ENCODE assay signal across 4 fruit fly cellular contexts in the genomic region with DNA sequence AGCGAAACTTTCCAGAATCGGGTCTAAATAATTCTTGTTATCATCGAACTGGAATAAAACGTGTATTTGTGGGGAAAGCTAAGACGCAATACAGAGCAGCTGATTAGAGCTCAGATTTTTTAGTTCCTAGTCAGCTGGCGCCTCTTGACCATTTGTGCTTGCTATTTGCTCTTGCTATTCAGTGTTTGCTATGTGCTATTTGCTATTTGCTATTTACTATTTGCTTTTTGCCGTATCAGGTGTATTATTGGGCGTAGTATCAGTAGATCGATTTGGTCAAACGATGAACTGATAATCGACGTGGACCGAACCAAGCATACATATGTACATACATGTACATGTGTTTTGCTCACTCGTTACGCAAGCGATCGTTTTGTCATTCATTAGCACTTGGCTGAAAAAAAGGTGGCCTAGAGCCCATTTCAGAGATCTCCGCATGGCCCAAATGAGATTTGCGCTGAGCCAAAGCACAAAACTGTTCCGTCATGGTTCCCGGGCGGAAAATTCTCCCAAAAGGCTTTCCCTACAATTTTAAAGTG.
TF ChIP-seq lines count a peak whose summit lies in the region.

No protein-coding gene starts in this region.

- TF ChIP-seq CTCF in whole organism, embryonic (GFP tag; optimal IDR thresholded peaks at IDR 0.05; lab: Kevin White, UChicago) = no peak

TF ChIP-seq in whole organism, adult, 20 proteins besides CTCF, POLR2A, EP300 and RAD21:
- peak; percentile 78 for TF ChIP-seq Crg-1 (GFP tag; optimal IDR thresholded peaks at IDR 0.05; lab: Kevin White, UChicago)
- peak; percentile 57 for TF ChIP-seq CG1620 (GFP tag; optimal IDR thresholded peaks at IDR 0.05; lab: Kevin White, UChicago)
- TF ChIP-seq Mnt (GFP tag; optimal IDR thresholded peaks at IDR 0.05; lab: Kevin White, UChicago) = peak; percentile 59
- TF ChIP-seq tj (GFP tag; optimal IDR thresholded peaks at IDR 0.05; lab: Kevin White, UChicago) = peak; percentile 36
- no peak for TF ChIP-seq CG5204 (GFP tag; optimal IDR thresholded peaks at IDR 0.05; lab: Kevin White, UChicago)
- peak; percentile 40 for TF ChIP-seq CG12768 (GFP tag; optimal IDR thresholded peaks at IDR 0.05; lab: Kevin White, UChicago)
- TF ChIP-seq CG11617 (GFP tag; optimal IDR thresholded peaks at IDR 0.05; lab: Kevin White, UChicago) = peak; percentile 49
- peak; percentile 35 for TF ChIP-seq CG14711 (tag; optimal IDR thresholded peaks at IDR 0.05; lab: Kevin White, UChicago)
- TF ChIP-seq ovo (GFP tag; optimal IDR thresholded peaks at IDR 0.05; lab: Kevin White, UChicago) = peak; percentile 80
- peak; percentile 34 for TF ChIP-seq CG7045 (GFP tag; optimal IDR thresholded peaks at IDR 0.05; lab: Kevin White, UChicago)
- TF ChIP-seq Hr96 (GFP tag; optimal IDR thresholded peaks at IDR 0.05; lab: Kevin White, UChicago) = no peak
- TF ChIP-seq pad (GFP tag; optimal IDR thresholded peaks at IDR 0.05; lab: Kevin White, UChicago) = no peak
- no peak for TF ChIP-seq Clk (GFP tag; optimal IDR thresholded peaks at IDR 0.05; lab: Kevin White, UChicago)
- peak; percentile 71 for TF ChIP-seq kay (GFP tag; lab: Kevin White, UChicago; ENCODE audit: borderline replicate concordance)
- no peak for TF ChIP-seq CG33017 (tag; optimal IDR thresholded peaks at IDR 0.05; lab: Kevin White, UChicago)
- TF ChIP-seq CG7101 (tag; optimal IDR thresholded peaks at IDR 0.05; lab: Kevin White, UChicago) = peak; percentile 70
- TF ChIP-seq cnc (optimal IDR thresholded peaks at IDR 0.05; lab: Kevin White, UChicago) = no peak
- no peak for TF ChIP-seq bab1 (GFP tag; optimal IDR thresholded peaks at IDR 0.05; lab: Kevin White, UChicago)
- TF ChIP-seq cic (GFP tag; optimal IDR thresholded peaks at IDR 0.05; lab: Kevin White, UChicago) = peak; percentile 78
- no peak for TF ChIP-seq toe (GFP tag; optimal IDR thresholded peaks at IDR 0.05; lab: Kevin White, UChicago)

TF ChIP-seq in whole organism, embryonic, 481 proteins besides CTCF, POLR2A, EP300 and RAD21 (continues in another document):
- TF ChIP-seq NK7.1 (GFP tag; optimal IDR thresholded peaks at IDR 0.05; lab: Kevin White, UChicago) (no peak), Neu2 (GFP tag; optimal IDR thresholded peaks at IDR 0.05; lab: Kevin White, UChicago; ENCODE audit: borderline replicate concordance) (no peak), ash1 (GFP tag; optimal IDR thresholded peaks at IDR 0.05; lab: Kevin White, UChicago) (peak; percentile 29), CG31441 (GFP tag; IDR thresholded peaks at IDR 0.05; lab: Robert Waterston, UW) (no peak), CG43689 (GFP tag; IDR thresholded peaks at IDR 0.05; lab: Robert Waterston, UW) (peak; percentile 44; the same call in 1 of the 2 replicates), Camta (GFP tag; optimal IDR thresholded peaks at IDR 0.05; lab: Kevin White, UChicago) (peak; percentile 40), dmrt99B (tag; optimal IDR thresholded peaks at IDR 0.05; lab: Kevin White, UChicago) (peak; percentile 41), tap (tag; optimal IDR thresholded peaks at IDR 0.05; lab: Kevin White, UChicago) (no peak), wdn (GFP tag; IDR thresholded peaks at IDR 0.05; lab: Robert Waterston, UW) (0 out of 2 replicates have a peak, but pooled peaks have one; percentile 36), tna (GFP tag; IDR thresholded peaks at IDR 0.05; lab: Robert Waterston, UW; ENCODE audit: partially characterized antibody) (no peak), sr (GFP tag; IDR thresholded peaks at IDR 0.05; lab: Robert Waterston, UW) (peak; percentile 72), CG2712 (tag; optimal IDR thresholded peaks at IDR 0.05; lab: Kevin White, UChicago) (no peak), CG11456 (GFP tag; IDR thresholded peaks at IDR 0.05; lab: Robert Waterston, UW) (peak; percentile 59; the same call in 1 of the 3 replicates), tll (GFP tag; optimal IDR thresholded peaks at IDR 0.05; lab: Kevin White, UChicago) (no peak), ase (GFP tag; IDR thresholded peaks at IDR 0.05; lab: Robert Waterston, UW) (no peak), vvl (GFP tag; IDR thresholded peaks at IDR 0.05; lab: Robert Waterston, UW) (peak; percentile 35), run (tag; optimal IDR thresholded peaks at IDR 0.05; lab: Kevin White, UChicago) (no peak), CG3407 (GFP tag; optimal IDR thresholded peaks at IDR 0.05; lab: Kevin White, UChicago) (peak; percentile 42), CG1792 (GFP tag; optimal IDR thresholded peaks at IDR 0.05; lab: Kevin White, UChicago) (peak; percentile 87), CG10959 (GFP tag; IDR thresholded peaks at IDR 0.05; lab: Robert Waterston, UW) (no peak), CG12659 (GFP tag; optimal IDR thresholded peaks at IDR 0.05; lab: Kevin White, UChicago) (peak; percentile 53), dimm (GFP tag; IDR thresholded peaks at IDR 0.05; lab: Robert Waterston, UW) (no peak)

TF ChIP-seq in whole organism, prepupa, 60 proteins besides CTCF, POLR2A, EP300 and RAD21:
- no peak for TF ChIP-seq CG10669 (GFP tag; optimal IDR thresholded peaks at IDR 0.05; lab: Kevin White, UChicago)
- no peak for TF ChIP-seq esn (GFP tag; optimal IDR thresholded peaks at IDR 0.05; lab: Kevin White, UChicago)
- TF ChIP-seq CG6276 (GFP tag; optimal IDR thresholded peaks at IDR 0.05; lab: Kevin White, UChicago) = peak; percentile 18
- no peak for TF ChIP-seq Smox (GFP tag; optimal IDR thresholded peaks at IDR 0.05; lab: Kevin White, UChicago)
- peak; percentile 3 for TF ChIP-seq Hr38 (GFP tag; optimal IDR thresholded peaks at IDR 0.05; lab: Kevin White, UChicago)
- TF ChIP-seq fkh (GFP tag; optimal IDR thresholded peaks at IDR 0.05; lab: Kevin White, UChicago) = peak; percentile 76
- TF ChIP-seq CG6792 (GFP tag; optimal IDR thresholded peaks at IDR 0.05; lab: Kevin White, UChicago) = no peak
- TF ChIP-seq CG11902 (GFP tag; optimal IDR thresholded peaks at IDR 0.05; lab: Kevin White, UChicago) = no peak
- TF ChIP-seq CG8319 (GFP tag; optimal IDR thresholded peaks at IDR 0.05; lab: Kevin White, UChicago) = no peak
- no peak for TF ChIP-seq CG6808 (GFP tag; optimal IDR thresholded peaks at IDR 0.05; lab: Kevin White, UChicago)
- no peak for TF ChIP-seq Sox102F (GFP tag; optimal IDR thresholded peaks at IDR 0.05; lab: Kevin White, UChicago)
- no peak for TF ChIP-seq Eip93F (GFP tag; optimal IDR thresholded peaks at IDR 0.05; lab: Kevin White, UChicago)
- no peak for TF ChIP-seq CG6163 (GFP tag; IDR thresholded peaks at IDR 0.05; lab: Robert Waterston, UW)
- no peak for TF ChIP-seq vri (GFP tag; optimal IDR thresholded peaks at IDR 0.05; lab: Kevin White, UChicago)
- no peak for TF ChIP-seq salr (GFP tag; optimal IDR thresholded peaks at IDR 0.05; lab: Kevin White, UChicago)
- TF ChIP-seq net (GFP tag; optimal IDR thresholded peaks at IDR 0.05; lab: Kevin White, UChicago) = no peak
- TF ChIP-seq CG11294 (GFP tag; IDR thresholded peaks at IDR 0.05; lab: Robert Waterston, UW) = no peak

TF ChIP-seq in whole organism, pupa, 21 proteins besides CTCF, POLR2A, EP300 and RAD21:
- TF ChIP-seq CG32121 (GFP tag; IDR thresholded peaks at IDR 0.05; lab: Robert Waterston, UW) (no peak; the same call in 1 of the 2 replicates), CG12605 (GFP tag; IDR thresholded peaks at IDR 0.05; lab: Robert Waterston, UW) (no peak), CG4496 (GFP tag; IDR thresholded peaks at IDR 0.05; lab: Robert Waterston, UW) (0 out of 3 replicates have a peak, but pooled peaks have one; percentile 49), Ets98B (GFP tag; IDR thresholded peaks at IDR 0.05; lab: Robert Waterston, UW) (0 out of 2 replicates have a peak, but pooled peaks have one; percentile 39)
